Fruit fly (Drosophila melanogaster) whole organism, embryonic: ENCODE data around the gene Nxf3.

Source experiments
- Bdp1 ChIP-seq: fragments of 200-800 bp; sonication (Bioruptor generic); optimal IDR thresholded peaks from 3 replicates; lab custom pipeline; 2016; ENCODE audit warnings: missing biosample characterization, missing genetic modification characterization
- CG1024 ChIP-seq: fragments of 200-800 bp; sonication (Bioruptor generic); IDR thresholded peaks from 2 replicates; pipeline ENCODE4 v1.3.6; 2022; ENCODE audit warnings: missing biosample characterization, missing genetic modification characterization
- CG10366 ChIP-seq: fragments of 200-800 bp; sonication (Bioruptor generic); IDR thresholded peaks from 2 replicates; pipeline ENCODE4 v1.3.6; 2022; ENCODE audit warnings: missing biosample characterization, missing genetic modification characterization
- CG12659 ChIP-seq: fragments of 200-800 bp; sonication (Bioruptor generic); optimal IDR thresholded peaks from 3 replicates; lab custom pipeline; 2017; ENCODE audit warnings: mild to moderate bottlenecking, missing biosample characterization, missing genetic modification reagents, missing genetic modification characterization
- CG14441 ChIP-seq: fragments of 200-800 bp; sonication (Bioruptor generic); IDR thresholded peaks from 2 replicates; pipeline ENCODE4 v1.3.6; 2022; ENCODE audit warnings: missing biosample characterization, missing genetic modification characterization
- CG14710 ChIP-seq: fragments of 200-800 bp; sonication (Bioruptor generic); optimal IDR thresholded peaks from 3 replicates; lab custom pipeline; 2019; ENCODE audit warnings: missing biosample characterization, mild to moderate bottlenecking, missing genetic modification characterization, moderate library complexity
- CG15011 ChIP-seq: fragments of 200-800 bp; sonication (Bioruptor generic); optimal IDR thresholded peaks from 3 replicates; lab custom pipeline; 2018; ENCODE audit warnings: missing biosample characterization, mild to moderate bottlenecking, missing genetic modification characterization
- CG15514 ChIP-seq: fragments of 200-800 bp; sonication (Bioruptor generic); optimal IDR thresholded peaks from 3 replicates; lab custom pipeline; 2017; ENCODE audit warnings: missing biosample characterization, missing genetic modification characterization, mild to moderate bottlenecking, moderate library complexity, missing genetic modification reagents
- CG18011 ChIP-seq: fragments of 200-800 bp; sonication (Bioruptor generic); optimal IDR thresholded peaks from 2 replicates; lab custom pipeline; 2017; ENCODE audit warnings: missing biosample characterization, missing genetic modification characterization, mild to moderate bottlenecking, moderate library complexity, missing genotype
- CG2712 ChIP-seq: fragments of 200-800 bp; optimal IDR thresholded peaks from 3 replicates; lab custom pipeline; 2019; ENCODE audit warnings: missing biosample characterization, mild to moderate bottlenecking, missing genetic modification characterization, moderate library complexity
- CG31441 ChIP-seq: fragments of 200-800 bp; sonication (Bioruptor generic); IDR thresholded peaks from 2 replicates; pipeline ENCODE4 v1.3.6; 2022; ENCODE audit warnings: missing biosample characterization, missing genetic modification characterization
- CG33213 ChIP-seq: fragments of 200-800 bp; sonication (Bioruptor generic); optimal IDR thresholded peaks from 3 replicates; lab custom pipeline; 2016; ENCODE audit warnings: missing biosample characterization, missing genetic modification characterization
- CG33557 ChIP-seq: fragments of 200-800 bp; sonication (Bioruptor generic); optimal IDR thresholded peaks from 2 replicates; lab custom pipeline; 2019; ENCODE audit warnings: missing biosample characterization, mild to moderate bottlenecking, missing genetic modification characterization, moderate library complexity
- CG34376 ChIP-seq: fragments of 200-800 bp; sonication (Bioruptor generic); optimal IDR thresholded peaks from 2 replicates; lab custom pipeline; 2018; ENCODE audit warnings: missing biosample characterization, mild to moderate bottlenecking, missing genetic modification characterization
- CG34422 ChIP-seq: fragments of 200-800 bp; sonication (Bioruptor generic); IDR thresholded peaks from 3 replicates; pipeline ENCODE4 v1.3.6; 2022; ENCODE audit warnings: missing biosample characterization, missing genetic modification characterization
- CG4360 ChIP-seq: fragments of 200-800 bp; sonication (Bioruptor generic); IDR thresholded peaks from 2 replicates; pipeline ENCODE4 v1.3.6; 2022; ENCODE audit warnings: missing biosample characterization, missing genetic modification characterization
- CG4854 ChIP-seq: fragments of 200-800 bp; sonication (Bioruptor generic); optimal IDR thresholded peaks from 2 replicates; lab custom pipeline; 2016; ENCODE audit warnings: missing biosample characterization, missing genetic modification characterization, inconsistent platforms
- CG7786 ChIP-seq: fragments of 200-800 bp; sonication (Bioruptor generic); optimal IDR thresholded peaks from 2 replicates; lab custom pipeline; 2016; ENCODE audit warnings: missing biosample characterization, missing genetic modification characterization
- CG7928 ChIP-seq: fragments of 200-800 bp; sonication (Bioruptor generic); optimal IDR thresholded peaks from 2 replicates; lab custom pipeline; 2017; ENCODE audit warnings: missing biosample characterization, mild to moderate bottlenecking, missing genetic modification characterization
- CG8281 ChIP-seq: fragments of 200-800 bp; sonication (Bioruptor generic); optimal IDR thresholded peaks from 2 replicates; lab custom pipeline; 2018; ENCODE audit warnings: missing biosample characterization, mild to moderate bottlenecking, missing genetic modification characterization, moderate library complexity
- CG9797 ChIP-seq: fragments of 200-800 bp; sonication (Bioruptor generic); optimal IDR thresholded peaks from 3 replicates; lab custom pipeline; 2018; ENCODE audit warnings: missing biosample characterization, mild to moderate bottlenecking, missing genetic modification characterization
- CHES-1-like ChIP-seq: fragments of 200-800 bp; sonication (Bioruptor generic); optimal IDR thresholded peaks from 2 replicates; lab custom pipeline; 2016; ENCODE audit warnings: missing biosample characterization, missing genetic modification characterization
- HLHmδ ChIP-seq: fragments of 200-800 bp; sonication (Bioruptor generic); optimal IDR thresholded peaks from 2 replicates; lab custom pipeline; 2018; ENCODE audit warnings: missing biosample characterization, mild to moderate bottlenecking, missing genetic modification characterization, moderate library complexity
- Hsf ChIP-seq: fragments of 200-800 bp; sonication (Bioruptor generic); optimal IDR thresholded peaks from 3 replicates; lab custom pipeline; 2016; ENCODE audit warnings: missing biosample characterization, missing genetic modification characterization
- PHDP ChIP-seq: fragments of 200-800 bp; sonication (Bioruptor generic); optimal IDR thresholded peaks from 3 replicates; lab custom pipeline; 2018; ENCODE audit warnings: missing biosample characterization, mild to moderate bottlenecking, missing genetic modification characterization, moderate library complexity
- Spps ChIP-seq: fragments of 200-800 bp; sonication (Bioruptor generic); optimal IDR thresholded peaks from 2 replicates; lab custom pipeline; 2018; ENCODE audit warnings: missing biosample characterization, mild to moderate bottlenecking, missing genetic modification characterization
- Taf1 ChIP-seq: fragments of 200-800 bp; sonication (Bioruptor generic); IDR thresholded peaks from 2 replicates; pipeline ENCODE4 v1.3.6; 2022; ENCODE audit warnings: missing biosample characterization, missing genetic modification characterization
- amos ChIP-seq: fragments of 200-800 bp; sonication (Bioruptor generic); IDR thresholded peaks from 2 replicates; pipeline ENCODE4 v1.3.6; 2022; ENCODE audit warnings: missing biosample characterization, missing genetic modification characterization; ENCODE audit not compliant: partially characterized antibody
- bigmax ChIP-seq: fragments of 200-800 bp; sonication (Bioruptor generic); optimal IDR thresholded peaks from 2 replicates; lab custom pipeline; 2018; ENCODE audit warnings: missing biosample characterization, mild to moderate bottlenecking, missing genetic modification characterization
- cad ChIP-seq: fragments of >200 bp; optimal IDR thresholded peaks from 2 replicates; lab custom pipeline; 2017; ENCODE audit warnings: missing biosample characterization, missing genetic modification characterization
- cato ChIP-seq: fragments of 200-800 bp; sonication (Bioruptor generic); optimal IDR thresholded peaks from 2 replicates; lab custom pipeline; 2016; ENCODE audit warnings: missing biosample characterization, missing genetic modification characterization, borderline replicate concordance
- chif ChIP-seq, 2 experiments: fragments of 200-800 bp; sonication (Bioruptor generic); optimal IDR thresholded peaks; 3 replicates each; lab custom pipeline; 2016; ENCODE audit warnings: missing biosample characterization in 2 of 2, missing genetic modification characterization in 2 of 2
- danr ChIP-seq: fragments of 200-800 bp; sonication (Bioruptor generic); IDR thresholded peaks from 2 replicates; pipeline ENCODE4 v1.3.6; 2022; ENCODE audit warnings: missing biosample characterization, missing genetic modification characterization
- dimm ChIP-seq: fragments of 200-800 bp; sonication (Bioruptor generic); IDR thresholded peaks from 2 replicates; pipeline ENCODE4 v1.3.6; 2022; ENCODE audit warnings: missing biosample characterization, missing genetic modification characterization
- exex ChIP-seq: fragments of 200-800 bp; sonication (Bioruptor generic); optimal IDR thresholded peaks from 4 replicates; lab custom pipeline; 2018; ENCODE audit warnings: missing biosample characterization, mild to moderate bottlenecking, missing genetic modification characterization, moderate library complexity
- eyg ChIP-seq: fragments of 200-800 bp; sonication (Bioruptor generic); optimal IDR thresholded peaks from 3 replicates; lab custom pipeline; 2016; ENCODE audit warnings: missing biosample characterization, missing genetic modification characterization
- hb ChIP-seq: fragments of 200-800 bp; sonication (Bioruptor generic); IDR thresholded peaks from 3 replicates; pipeline ENCODE4 v1.3.6; 2022; ENCODE audit warnings: missing biosample characterization, missing genetic modification characterization; ENCODE audit not compliant: partially characterized antibody
- lov ChIP-seq, 2 experiments: fragments of 200-800 bp in 1 of 2; fragments of >200 bp in 1 of 2; sonication (Bioruptor generic) in 1 of 2; IDR thresholded peaks in 1 of 2; optimal IDR thresholded peaks in 1 of 2; 2 replicates in 1 of 2; 3 replicates in 1 of 2; pipeline versions ENCODE4 v1.3.6 to Lab custom; 2017 to 2022; ENCODE audit warnings: missing biosample characterization in 1 of 2, missing genetic modification characterization in 1 of 2
- oc ChIP-seq: fragments of 200-800 bp; sonication (Bioruptor generic); optimal IDR thresholded peaks from 2 replicates; lab custom pipeline; 2018; ENCODE audit warnings: missing biosample characterization, mild to moderate bottlenecking, missing genetic modification characterization, moderate library complexity
- onecut ChIP-seq: fragments of 200-800 bp; sonication (Bioruptor generic); IDR thresholded peaks from 2 replicates; pipeline ENCODE4 v1.3.6; 2022; ENCODE audit warnings: missing biosample characterization, missing genetic modification characterization
- org-1 ChIP-seq: fragments of 200-800 bp; sonication (Bioruptor generic); optimal IDR thresholded peaks from 2 replicates; lab custom pipeline; 2017; ENCODE audit warnings: missing biosample characterization, missing genetic modification characterization
- schlank ChIP-seq: fragments of 200-800 bp; sonication (Bioruptor generic); optimal IDR thresholded peaks from 2 replicates; lab custom pipeline; 2018; ENCODE audit warnings: missing biosample characterization, mild to moderate bottlenecking, missing genetic modification characterization
- sim ChIP-seq: fragments of 200-800 bp; sonication (Bioruptor generic); IDR thresholded peaks from 2 replicates; pipeline ENCODE4 v1.3.6; 2022; ENCODE audit warnings: missing biosample characterization, missing genetic modification characterization
- sr ChIP-seq: fragments of 200-800 bp; sonication (Bioruptor generic); IDR thresholded peaks from 3 replicates; pipeline ENCODE4 v1.3.6; 2022; ENCODE audit warnings: missing biosample characterization, missing genetic modification characterization
- stc ChIP-seq: fragments of 200-800 bp; sonication (Bioruptor generic); IDR thresholded peaks from 2 replicates; pipeline ENCODE4 v1.3.6; 2022; ENCODE audit warnings: missing biosample characterization, missing genetic modification characterization
- tup ChIP-seq: fragments of 200-800 bp; sonication (Bioruptor generic); optimal IDR thresholded peaks from 2 replicates; lab custom pipeline; 2016; ENCODE audit warnings: missing biosample characterization, mild to moderate bottlenecking, missing genetic modification characterization, moderate library complexity
- vnd ChIP-seq: fragments of 200-800 bp; sonication (Bioruptor generic); IDR thresholded peaks from 3 replicates; pipeline ENCODE4 v1.3.6; 2022; ENCODE audit warnings: missing biosample characterization, missing genetic modification characterization; ENCODE audit not compliant: partially characterized antibody
- vvl ChIP-seq: fragments of 200-800 bp; sonication (Bioruptor generic); IDR thresholded peaks from 2 replicates; pipeline ENCODE4 v1.3.6; 2022; ENCODE audit warnings: missing biosample characterization, missing genetic modification characterization
- zfh1 ChIP-seq: fragments of 200-800 bp; sonication (Bioruptor generic); IDR thresholded peaks from 3 replicates; pipeline ENCODE4 v1.3.6; 2022; ENCODE audit warnings: missing biosample characterization, missing genetic modification characterization

Gene Nxf3

DNA sequence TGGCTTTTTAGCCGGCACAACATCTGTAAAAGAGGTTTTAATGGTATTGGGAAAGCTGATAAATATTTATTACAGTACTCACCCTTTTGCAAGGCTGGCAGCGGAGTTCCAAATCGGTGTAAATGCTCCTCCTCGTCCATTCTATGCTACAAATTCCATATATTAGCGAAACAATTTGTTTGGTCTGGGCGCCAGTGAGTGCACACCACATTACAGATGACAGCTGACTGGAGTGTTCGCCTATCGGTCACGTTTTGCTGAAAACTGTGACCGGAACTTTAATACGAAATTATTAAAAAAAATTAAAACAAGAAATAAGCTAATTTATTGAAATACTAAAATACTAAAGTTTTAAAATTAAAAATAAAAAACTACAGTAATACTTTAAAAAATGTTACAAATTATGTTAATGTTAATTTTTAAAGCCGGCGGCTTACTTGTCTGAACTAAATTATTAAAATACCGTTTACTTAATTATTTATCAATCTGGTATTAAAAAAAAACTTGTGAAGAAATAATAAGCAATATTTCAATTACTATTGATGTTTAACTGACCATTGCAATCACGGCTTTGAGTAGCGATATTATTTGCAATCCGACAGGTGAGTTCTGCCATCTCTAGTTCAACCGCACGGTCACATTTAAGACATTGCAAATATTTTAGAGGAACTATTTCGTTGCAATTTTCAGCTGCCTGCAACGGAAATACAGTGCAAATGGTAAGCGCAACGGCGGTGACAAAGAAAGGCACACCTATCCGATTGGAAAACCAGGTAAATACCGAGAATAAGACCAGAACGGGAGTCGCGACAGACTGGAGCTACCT is 36.0 kb upstream of the Nxf3 start, which contains the start of the genes CG8833 and DCTN1-p150 (continued):
- TF ChIP-seq CG14441 (GFP tag; lab: Robert Waterston, UW) = no peak
- TF ChIP-seq CG7786 (GFP tag; lab: Kevin White, UChicago) = peak; percentile 51
- peak; percentile 85 for TF ChIP-seq CG31441 (GFP tag; lab: Robert Waterston, UW)
- TF ChIP-seq eyg (GFP tag; lab: Kevin White, UChicago) = no peak
- TF ChIP-seq CG8281 = no peak
- TF ChIP-seq vnd = peak; percentile 18; the same call in 1 of the 3 replicates
- TF ChIP-seq CG4360 (GFP tag; lab: Robert Waterston, UW) = no peak
- peak; percentile 14 for TF ChIP-seq cato (GFP tag; lab: Kevin White, UChicago)
- TF ChIP-seq lov (optimal IDR thresholded peaks at IDR 0.05; lab: Kevin White, UChicago) = no peak
- no peak for TF ChIP-seq lov (GFP tag; IDR thresholded peaks at IDR 0.05; lab: Robert Waterston, UW)
- no peak for TF ChIP-seq CG34376
- TF ChIP-seq CG9797 (GFP tag; lab: Kevin White, UChicago) = peak; percentile 53
- TF ChIP-seq cad (GFP tag; lab: Kevin White, UChicago) = no peak
- no peak for TF ChIP-seq CG15011 (GFP tag; lab: Kevin White, UChicago)
- TF ChIP-seq schlank = no peak
- no peak for TF ChIP-seq CG7928 (GFP tag; lab: Kevin White, UChicago)
- peak; percentile 31 for TF ChIP-seq PHDP (tag; lab: Kevin White, UChicago)
- peak; percentile 59 for TF ChIP-seq CG2712 (tag; lab: Kevin White, UChicago)
- no peak for TF ChIP-seq CG4854 (GFP tag; lab: Kevin White, UChicago)
- TF ChIP-seq CG33557 (GFP tag; lab: Kevin White, UChicago) = no peak
- TF ChIP-seq danr (GFP tag; lab: Robert Waterston, UW) = no peak
- TF ChIP-seq oc (tag; lab: Kevin White, UChicago) = no peak
- no peak; the same call in 1 of the 2 replicates for TF ChIP-seq vvl (GFP tag; lab: Robert Waterston, UW)
- no peak for TF ChIP-seq tup (GFP tag; lab: Kevin White, UChicago)
- peak; percentile 62 for TF ChIP-seq CG12659 (GFP tag; lab: Kevin White, UChicago)
- TF ChIP-seq CHES-1-like (GFP tag; lab: Kevin White, UChicago) = peak; percentile 34
- TF ChIP-seq CG14710 (tag; lab: Kevin White, UChicago) = peak; percentile 99
- no peak for TF ChIP-seq CG34422 (GFP tag; lab: Robert Waterston, UW)
- TF ChIP-seq CG1024 (GFP tag; lab: Robert Waterston, UW) = no peak
- no peak for TF ChIP-seq HLHmδ (GFP tag; lab: Kevin White, UChicago)
- TF ChIP-seq Spps = no peak
- TF ChIP-seq bigmax (GFP tag; lab: Kevin White, UChicago) = no peak
- TF ChIP-seq stc (GFP tag; lab: Robert Waterston, UW) = no peak
- TF ChIP-seq exex (tag; lab: Kevin White, UChicago) = no peak
- no peak for TF ChIP-seq onecut (GFP tag; lab: Robert Waterston, UW)
- TF ChIP-seq hb (GFP tag; lab: Robert Waterston, UW) = no peak
- peak; percentile 48; the same call in 1 of the 2 replicates for TF ChIP-seq CG10366 (GFP tag; lab: Robert Waterston, UW)
- peak in 1 of 2 experiments; percentile 3 for TF ChIP-seq chif (GFP tag; optimal IDR thresholded peaks at IDR 0.05; lab: Kevin White, UChicago)
- no peak for TF ChIP-seq Bdp1
- TF ChIP-seq Taf1 = no peak
- peak; percentile 18 for TF ChIP-seq CG33213 (GFP tag; lab: Kevin White, UChicago)
- TF ChIP-seq CG15514 = no peak
- TF ChIP-seq dimm (GFP tag; lab: Robert Waterston, UW) = no peak
- 0 out of 3 replicates have a peak, but pooled peaks have one; percentile 10 for TF ChIP-seq zfh1 (GFP tag; lab: Robert Waterston, UW)
- TF ChIP-seq Hsf (GFP tag; lab: Kevin White, UChicago) = peak; percentile 44
- peak; percentile 65 for TF ChIP-seq amos (GFP tag; lab: Robert Waterston, UW)
- TF ChIP-seq sr (GFP tag; lab: Robert Waterston, UW) = no peak
- TF ChIP-seq CG18011 (GFP tag; lab: Kevin White, UChicago) = no peak
- no peak for TF ChIP-seq sim
- no peak for TF ChIP-seq org-1 (GFP tag; lab: Kevin White, UChicago)
